Fruit fly (Drosophila melanogaster) whole organism, embryonic: ENCODE measurements around the gene CG3123.

Source experiments
- Bdp1 ChIP-seq: fragments of 200-800 bp; sonication (Bioruptor generic); optimal IDR thresholded peaks from 3 replicates; lab custom pipeline; 2016; ENCODE audit warnings: missing biosample characterization, missing genetic modification characterization
- Blimp-1 ChIP-seq: fragments of 200-800 bp; sonication (Bioruptor generic); optimal IDR thresholded peaks from 3 replicates; lab custom pipeline; 2018; ENCODE audit warnings: missing biosample characterization, missing genetic modification characterization, mild to moderate bottlenecking, moderate library complexity, missing genetic modification reagents
- CG10959 ChIP-seq: fragments of 200-800 bp; sonication (Bioruptor generic); IDR thresholded peaks from 2 replicates; pipeline ENCODE4 v1.3.6; 2022; ENCODE audit warnings: missing biosample characterization, missing genetic modification characterization
- CG12769 ChIP-seq: fragments of 200-800 bp; sonication (Bioruptor generic); optimal IDR thresholded peaks from 2 replicates; lab custom pipeline; 2019; ENCODE audit warnings: missing biosample characterization, mild to moderate bottlenecking, missing genetic modification characterization, moderate library complexity
- CG1647 ChIP-seq: fragments of 200-800 bp; sonication (Bioruptor generic); optimal IDR thresholded peaks from 3 replicates; lab custom pipeline; 2016; ENCODE audit warnings: missing biosample characterization, missing genetic modification characterization
- CG17359 ChIP-seq: fragments of 200-800 bp; sonication (Bioruptor generic); optimal IDR thresholded peaks from 3 replicates; lab custom pipeline; 2018; ENCODE audit warnings: missing biosample characterization, mild to moderate bottlenecking, missing genetic modification characterization, moderate library complexity
- CG17361 ChIP-seq: fragments of 200-800 bp; sonication (Bioruptor generic); IDR thresholded peaks from 3 replicates; pipeline ENCODE4 v1.3.6; 2022; ENCODE audit warnings: missing biosample characterization, missing genetic modification characterization
- CG2678 ChIP-seq: fragments of 200-800 bp; sonication (Bioruptor generic); optimal IDR thresholded peaks from 3 replicates; lab custom pipeline; 2019; ENCODE audit warnings: missing biosample characterization, mild to moderate bottlenecking, missing genetic modification characterization, moderate library complexity
- CG3281 ChIP-seq: fragments of 200-800 bp; sonication (Bioruptor generic); optimal IDR thresholded peaks from 3 replicates; lab custom pipeline; 2017; ENCODE audit warnings: missing biosample characterization, mild to moderate bottlenecking, missing genetic modification characterization
- CG4282 ChIP-seq: fragments of 200-800 bp; sonication (Bioruptor generic); optimal IDR thresholded peaks from 2 replicates; lab custom pipeline; 2016; ENCODE audit warnings: missing biosample characterization, missing genetic modification characterization
- CG4328 ChIP-seq: fragments of 200-800 bp; sonication (Bioruptor generic); optimal IDR thresholded peaks from 3 replicates; lab custom pipeline; 2017; ENCODE audit warnings: missing biosample characterization, missing genetic modification reagents, missing genetic modification characterization
- CG4404 ChIP-seq: fragments of 200-800 bp; sonication (Bioruptor generic); IDR thresholded peaks from 2 replicates; pipeline ENCODE4 v1.3.6; 2022; ENCODE audit warnings: missing biosample characterization, missing genetic modification characterization
- CG6683 ChIP-seq: fragments of 200-800 bp; sonication (Bioruptor generic); optimal IDR thresholded peaks from 2 replicates; lab custom pipeline; 2017; ENCODE audit warnings: missing biosample characterization, mild to moderate bottlenecking, missing genetic modification characterization, missing genetic modification reagents
- CG6765 ChIP-seq: fragments of 200-800 bp; sonication (Bioruptor generic); optimal IDR thresholded peaks from 3 replicates; lab custom pipeline; 2017; ENCODE audit warnings: missing biosample characterization, mild to moderate bottlenecking, missing genetic modification characterization
- CG8765 ChIP-seq: fragments of 200-800 bp; sonication (Bioruptor generic); IDR thresholded peaks from 2 replicates; pipeline ENCODE4 v1.3.6; 2022; ENCODE audit warnings: missing biosample characterization, missing genetic modification characterization
- CTCF ChIP-seq: fragments of 200-800 bp; sonication (Bioruptor generic); optimal IDR thresholded peaks from 2 replicates; lab custom pipeline; 2017; ENCODE audit warnings: missing biosample characterization, mild to moderate bottlenecking, missing genetic modification characterization, moderate library complexity
- CkIIα-i1 ChIP-seq: fragments of 200-800 bp; sonication (Bioruptor generic); IDR thresholded peaks from 2 replicates; pipeline ENCODE4 v1.3.6; 2022; ENCODE audit warnings: missing biosample characterization, missing genetic modification characterization
- CoRest ChIP-seq: fragments of 200-800 bp; sonication (Bioruptor generic); optimal IDR thresholded peaks from 3 replicates; lab custom pipeline; 2018; ENCODE audit warnings: missing biosample characterization, mild to moderate bottlenecking, missing genetic modification characterization, moderate library complexity
- Dbx ChIP-seq: fragments of 200-800 bp; sonication (Bioruptor generic); IDR thresholded peaks from 3 replicates; pipeline ENCODE4 v1.3.6; 2022; ENCODE audit warnings: missing biosample characterization, missing genetic modification characterization
- Deaf1 ChIP-seq: fragments of 200-800 bp; optimal IDR thresholded peaks from 3 replicates; lab custom pipeline; 2019; ENCODE audit warnings: missing biosample characterization, mild to moderate bottlenecking, missing genetic modification characterization, moderate library complexity
- Doc3 ChIP-seq: fragments of 200-800 bp; sonication (Bioruptor generic); IDR thresholded peaks from 3 replicates; pipeline ENCODE4 v1.3.6; 2022; ENCODE audit warnings: missing biosample characterization, missing genetic modification characterization; ENCODE audit not compliant: partially characterized antibody
- Fer1 ChIP-seq: fragments of 200-800 bp; sonication (Bioruptor generic); optimal IDR thresholded peaks from 2 replicates; lab custom pipeline; 2017; ENCODE audit warnings: missing biosample characterization, mild to moderate bottlenecking, missing genetic modification characterization
- Gug ChIP-seq: fragments of 200-800 bp; sonication (Bioruptor generic); IDR thresholded peaks from 4 replicates; pipeline ENCODE4 v1.3.6; 2022; ENCODE audit warnings: missing biosample characterization, missing genetic modification characterization
- Hr39 ChIP-seq: fragments of >200 bp; optimal IDR thresholded peaks from 2 replicates; lab custom pipeline; 2017
- Jarid2 ChIP-seq: fragments of 200-800 bp; sonication (Bioruptor generic); optimal IDR thresholded peaks from 3 replicates; lab custom pipeline; 2017; ENCODE audit warnings: mild to moderate bottlenecking, missing biosample characterization, missing genetic modification reagents, missing genetic modification characterization
- Nf-YB ChIP-seq: fragments of 200-800 bp; sonication (Bioruptor generic); optimal IDR thresholded peaks from 3 replicates; lab custom pipeline; 2019; ENCODE audit warnings: missing biosample characterization, mild to moderate bottlenecking, missing genetic modification characterization, moderate library complexity
- Sin3A ChIP-seq: fragments of >200 bp; optimal IDR thresholded peaks from 2 replicates; lab custom pipeline; 2018
- Stat92E ChIP-seq, 3 experiments: fragments of >200 bp in 2 of 3; fragments of 200-800 bp in 1 of 3; sonication (Bioruptor generic) in 1 of 3; optimal IDR thresholded peaks; 2 replicates each; lab custom pipeline; 2017 to 2019; ENCODE audit warnings: missing biosample characterization in 3 of 3, missing genetic modification characterization in 3 of 3, mild to moderate bottlenecking in 1 of 3, moderate library complexity in 1 of 3
- Usf ChIP-seq: fragments of 200-800 bp; sonication (Bioruptor generic); optimal IDR thresholded peaks from 2 replicates; lab custom pipeline; 2017; ENCODE audit warnings: missing genotype, missing biosample characterization, missing genetic modification characterization
- ac ChIP-seq: fragments of 200-800 bp; sonication (Bioruptor generic); optimal IDR thresholded peaks from 3 replicates; lab custom pipeline; 2017; ENCODE audit warnings: missing biosample characterization, mild to moderate bottlenecking, missing genetic modification characterization
- dpn ChIP-seq, 2 experiments: fragments of 200-800 bp; sonication (Bioruptor generic); optimal IDR thresholded peaks; 3 replicates each; lab custom pipeline; 2016; ENCODE audit warnings: missing biosample characterization in 2 of 2, missing genetic modification characterization in 2 of 2
- fd102C ChIP-seq: fragments of 200-800 bp; sonication (Bioruptor generic); optimal IDR thresholded peaks from 2 replicates; lab custom pipeline; 2018; ENCODE audit warnings: missing biosample characterization, mild to moderate bottlenecking, missing genetic modification characterization, moderate library complexity
- ftz-f1 ChIP-seq: fragments of 200-800 bp; sonication (Bioruptor generic); optimal IDR thresholded peaks from 2 replicates; lab custom pipeline; 2016; ENCODE audit warnings: missing biosample characterization, missing genetic modification characterization
- gro ChIP-seq: fragments of 200-800 bp; sonication (Bioruptor generic); optimal IDR thresholded peaks from 2 replicates; lab custom pipeline; 2016; ENCODE audit warnings: missing biosample characterization, missing genetic modification characterization
- gt ChIP-seq: fragments of 200-800 bp; sonication (Bioruptor generic); IDR thresholded peaks from 2 replicates; pipeline ENCODE4 v1.3.6; 2022; ENCODE audit warnings: missing biosample characterization, missing genetic modification characterization
- hkb ChIP-seq, 2 experiments: fragments of 200-800 bp in 1 of 2; fragments of >200 bp in 1 of 2; sonication (Bioruptor generic) in 1 of 2; IDR thresholded peaks in 1 of 2; optimal IDR thresholded peaks in 1 of 2; 2 replicates each; pipeline versions ENCODE4 v1.3.6 to Lab custom; 2017 to 2022; ENCODE audit warnings: missing biosample characterization in 1 of 2, missing genetic modification characterization in 1 of 2
- ken ChIP-seq: fragments of 200-800 bp; sonication (Bioruptor generic); IDR thresholded peaks from 3 replicates; pipeline ENCODE4 v1.3.6; 2022; ENCODE audit warnings: missing biosample characterization, missing genetic modification characterization
- kni ChIP-seq: fragments of 200-800 bp; sonication (Bioruptor generic); optimal IDR thresholded peaks from 3 replicates; lab custom pipeline; 2017; ENCODE audit warnings: mild to moderate bottlenecking, missing biosample characterization, missing genetic modification reagents, missing genetic modification characterization
- lola ChIP-seq, 3 experiments: fragments of >200 bp in 2 of 3; fragments of 200-800 bp in 1 of 3; sonication (Bioruptor generic) in 1 of 3; optimal IDR thresholded peaks; 2 replicates each; lab custom pipeline; 2017 to 2019; ENCODE audit warnings: missing biosample characterization in 3 of 3, missing genetic modification characterization in 3 of 3, mild to moderate bottlenecking in 1 of 3, moderate library complexity in 1 of 3
- maf-S ChIP-seq: fragments of 200-800 bp; sonication (Bioruptor generic); optimal IDR thresholded peaks from 2 replicates; lab custom pipeline; 2016; ENCODE audit warnings: missing biosample characterization, missing genetic modification characterization
- mirr ChIP-seq: fragments of 200-800 bp; sonication (Bioruptor generic); optimal IDR thresholded peaks from 3 replicates; lab custom pipeline; 2018; ENCODE audit warnings: missing biosample characterization, mild to moderate bottlenecking, missing genetic modification characterization
- sens ChIP-seq: fragments of 200-800 bp; sonication (Bioruptor generic); peaks from one replicate; lab custom pipeline; 2016; ENCODE audit warnings: missing biosample characterization, missing genetic modification characterization
- so ChIP-seq: fragments of 200-800 bp; sonication (Bioruptor generic); IDR thresholded peaks from 3 replicates; pipeline ENCODE4 v1.3.6; 2022; ENCODE audit warnings: missing biosample characterization, missing genetic modification characterization
- sqz ChIP-seq: fragments of 200-800 bp; sonication (Bioruptor generic); optimal IDR thresholded peaks from 3 replicates; lab custom pipeline; 2018; ENCODE audit warnings: missing biosample characterization, mild to moderate bottlenecking, missing genetic modification characterization
- unpg ChIP-seq: fragments of 200-800 bp; sonication (Bioruptor generic); optimal IDR thresholded peaks from 3 replicates; lab custom pipeline; 2018; ENCODE audit warnings: missing biosample characterization, mild to moderate bottlenecking, missing genetic modification characterization, moderate library complexity
- z ChIP-seq: fragments of 200-800 bp; sonication (Bioruptor generic); IDR thresholded peaks from 3 replicates; pipeline ENCODE4 v1.3.6; 2022; ENCODE audit warnings: missing biosample characterization, missing genetic modification characterization
- zfh2 ChIP-seq: fragments of 200-800 bp; sonication (Bioruptor generic); optimal IDR thresholded peaks from 2 replicates; lab custom pipeline; 2016; ENCODE audit warnings: missing biosample characterization, missing genetic modification characterization

Gene CG3123

DNA sequence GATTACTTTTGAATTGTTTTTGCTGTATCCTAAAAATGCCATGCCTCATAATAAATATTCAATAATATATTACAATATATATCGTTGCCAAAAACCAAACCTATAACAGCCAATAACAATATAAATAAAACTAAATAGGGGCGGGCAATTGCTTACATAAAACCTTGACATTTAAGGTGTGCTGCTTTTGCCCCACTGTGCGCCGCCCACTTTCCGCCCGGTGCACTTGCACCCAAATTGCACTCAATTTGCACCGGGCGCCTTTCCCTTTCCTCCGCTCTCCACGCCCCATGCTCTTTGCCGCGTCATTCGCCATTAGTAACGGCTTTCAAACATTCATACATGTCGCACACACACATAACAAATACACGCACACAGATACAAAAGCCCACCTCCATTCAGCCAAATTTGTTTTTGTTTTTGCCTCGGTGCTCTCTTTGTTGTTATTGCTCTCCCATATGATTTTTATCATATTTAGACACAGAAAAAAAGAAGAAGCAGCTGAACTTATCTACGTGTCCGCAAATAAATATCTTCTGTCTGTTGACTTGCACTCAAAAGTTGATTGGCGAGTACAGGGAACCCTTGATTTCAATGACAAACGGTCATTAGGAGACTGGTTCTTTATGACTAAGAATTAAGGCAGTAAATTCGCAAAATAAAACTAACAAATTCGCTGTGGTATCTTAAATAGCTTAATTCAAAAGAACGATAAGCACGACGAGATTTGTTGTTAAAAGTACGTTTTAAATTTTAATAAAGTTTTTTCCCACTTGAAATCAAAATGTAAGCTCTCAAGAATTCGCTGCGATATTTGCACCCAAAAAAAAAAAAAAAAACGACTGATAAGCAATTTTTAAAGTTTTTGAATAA, 32.8 kb upstream of the CG3123 start (continued):
- TF ChIP-seq ac (GFP tag; lab: Kevin White, UChicago), result no peak
- TF ChIP-seq fd102C, result no peak
- TF ChIP-seq CG17361 (GFP tag; lab: Robert Waterston, UW), result no peak
- no peak for TF ChIP-seq CG8765 (GFP tag; lab: Robert Waterston, UW)
- no peak for TF ChIP-seq Usf
- peak; percentile 39 for TF ChIP-seq CG17359
- TF ChIP-seq lola (GFP tag; optimal IDR thresholded peaks at IDR 0.05; lab: Kevin White, UChicago), result no peak
- peak; percentile 62 for TF ChIP-seq Blimp-1
- 0 out of 3 replicates have a peak, but pooled peaks have one; percentile 25 for TF ChIP-seq Dbx (GFP tag; lab: Robert Waterston, UW)
- TF ChIP-seq sens, result peak; percentile 70

DNA sequence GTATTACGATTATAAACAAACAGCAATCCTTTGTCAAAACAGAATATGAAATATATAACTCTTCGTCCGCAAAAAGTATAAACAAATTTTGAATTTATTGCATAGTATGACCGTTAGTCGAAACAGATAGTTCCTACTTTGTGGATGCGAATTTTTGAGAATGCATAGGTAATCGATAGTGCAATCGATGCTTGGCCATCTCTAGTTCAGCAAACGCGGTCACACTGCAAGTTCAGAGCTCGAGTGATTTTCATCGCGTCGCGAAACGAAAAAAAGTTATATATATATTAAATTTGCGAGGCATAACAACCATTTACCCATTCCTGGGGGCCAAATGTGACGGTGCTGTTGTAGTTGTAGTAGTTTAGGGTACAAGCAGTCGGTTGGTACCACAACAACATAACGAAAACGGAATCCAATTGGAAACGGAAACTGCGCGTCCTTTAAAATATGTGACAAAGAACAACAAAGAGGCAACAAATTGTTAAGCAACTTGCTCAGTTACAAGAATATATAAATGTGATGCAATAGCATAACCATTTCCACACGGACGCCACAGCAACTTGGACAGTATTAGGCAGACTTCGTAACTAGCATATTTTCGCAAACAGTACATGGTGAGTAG, 31.8 kb upstream of the CG3123 start, which contains the start of gene CG2991:
Gene CG2991, plus strand, starts transcription at position 205 of the 625 bp plus-strand sequence.
- TF ChIP-seq kni (peak; percentile 51), mirr (GFP tag; lab: Kevin White, UChicago) (peak; percentile 2), Bdp1 (GFP tag; lab: Kevin White, UChicago) (no peak), CG6765 (no peak), dpn (GFP tag; optimal IDR thresholded peaks at IDR 0.05; lab: Kevin White, UChicago) (peak in 1 of 2 experiments; percentile 22), sqz (GFP tag; lab: Kevin White, UChicago) (no peak), Jarid2 (peak; percentile 52), CG4328 (GFP tag; lab: Kevin White, UChicago) (no peak), so (GFP tag; lab: Robert Waterston, UW) (peak; percentile 33; the same call in 1 of the 3 replicates), Nf-YB (GFP tag; lab: Kevin White, UChicago) (peak; percentile 11), hkb (optimal IDR thresholded peaks at IDR 0.05; lab: Kevin White, UChicago) (no peak), hkb (GFP tag; IDR thresholded peaks at IDR 0.05; lab: Robert Waterston, UW) (no peak), CG2678 (tag; lab: Kevin White, UChicago) (peak; percentile 12), Stat92E (GFP tag; optimal IDR thresholded peaks at IDR 0.05; lab: Kevin White, UChicago) (peak in 1 of 3 experiments; percentile 38), Gug (GFP tag; lab: Robert Waterston, UW) (no peak), CTCF (peak; percentile 56), Doc3 (GFP tag; lab: Robert Waterston, UW) (peak; percentile 74), ftz-f1 (GFP tag; lab: Kevin White, UChicago) (peak; percentile 15), z (GFP tag; lab: Robert Waterston, UW) (0 out of 3 replicates have a peak, but pooled peaks have one; percentile 29), CG4282 (GFP tag; lab: Kevin White, UChicago) (no peak), gt (no peak), CG6683 (GFP tag; lab: Kevin White, UChicago) (no peak), maf-S (no peak), CG4404 (no peak), CG3281 (peak; percentile 6), CG12769 (tag; lab: Kevin White, UChicago) (peak; percentile 44), Deaf1 (peak; percentile 19), CoRest (tag; lab: Kevin White, UChicago) (peak; percentile 16), Hr39 (lab: Kevin White, UChicago) (no peak), zfh2 (GFP tag; lab: Kevin White, UChicago) (peak; percentile 3), CG1647 (GFP tag; lab: Kevin White, UChicago) (peak; percentile 14), Fer1 (GFP tag; lab: Kevin White, UChicago) (peak; percentile 55), ken (GFP tag; lab: Robert Waterston, UW) (0 out of 3 replicates have a peak, but pooled peaks have one; percentile 10), Sin3A (peak; percentile 39), unpg (GFP tag; lab: Kevin White, UChicago) (peak; percentile 43), CkIIα-i1 (GFP tag; lab: Robert Waterston, UW) (no peak), CG10959 (no peak), gro (GFP tag; lab: Kevin White, UChicago) (peak; percentile 48)
